Fruit fly (Drosophila melanogaster) whole organism: Measurements from ENCODE around the gene Pop5.

Experiments
- CG8478 ChIP-seq: fragments of >200 bp; optimal IDR thresholded peaks from 2 replicates; lab custom pipeline; 2018; ENCODE audit warnings: inconsistent platforms
- Dll ChIP-seq: fragments of >200 bp; optimal IDR thresholded peaks from 2 replicates; lab custom pipeline; 2017
- EcR ChIP-seq, 2 experiments: fragments of >200 bp; optimal IDR thresholded peaks; 2 replicates each; lab custom pipeline; 2017; ENCODE audit warnings: missing biosample characterization in 2 of 2, missing genetic modification characterization in 2 of 2, missing genetic modification reagents in 2 of 2
- pan ChIP-seq: fragments of >200 bp; optimal IDR thresholded peaks from 2 replicates; lab custom pipeline; 2017
- psq ChIP-seq: fragments of >200 bp; optimal IDR thresholded peaks from 2 replicates; lab custom pipeline; 2017
- usp ChIP-seq: fragments of >200 bp; optimal IDR thresholded peaks from 2 replicates; lab custom pipeline; 2017; ENCODE audit warnings: missing biosample characterization, missing genetic modification characterization, mixed read lengths

DNA sequence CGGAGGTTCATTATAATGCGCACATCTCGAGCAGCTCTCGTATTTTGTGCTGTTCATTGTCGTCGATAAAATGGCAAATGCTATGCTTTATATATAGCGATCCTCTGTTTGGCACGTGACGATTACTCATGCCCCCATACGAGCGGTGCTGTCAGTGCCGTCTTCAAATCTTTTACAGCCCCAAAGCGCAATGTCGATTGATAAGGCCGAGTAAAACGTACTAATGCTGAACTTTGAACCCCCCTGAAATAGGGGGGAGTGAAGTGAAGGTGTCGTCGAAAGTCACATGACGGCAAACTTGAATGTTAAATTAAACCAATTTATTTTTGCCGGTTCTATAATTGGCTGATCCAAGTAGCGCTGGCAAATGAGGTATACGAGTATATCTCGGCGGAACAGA lies 44.5 kb downstream of the Pop5 start:
- no peak for TF ChIP-seq usp
- TF ChIP-seq pan = no peak
- no peak for TF ChIP-seq psq
- no peak for TF ChIP-seq EcR (GFP tag; optimal IDR thresholded peaks at IDR 0.05; lab: Kevin White, UChicago)
- no peak for TF ChIP-seq CG8478 (lab: Kevin White, UChicago)
- TF ChIP-seq Dll (lab: Kevin White, UChicago) = no peak
